Worm (Caenorhabditis elegans) whole organism, late embryonic: ENCODE data around the gene K06A4.6.

ENCODE experiments used
- K09A11.1 ChIP-seq: sonication (generic microtip); optimal IDR thresholded peaks from 2 replicates; lab custom pipeline; 2017; ENCODE audit warnings: antibody characterized with exemption, mild to moderate bottlenecking, missing genetic modification characterization, missing compliant biosample characterization; ENCODE audit not compliant: insufficient read depth
- ahr-1 ChIP-seq: sonication (generic microtip); optimal IDR thresholded peaks from 2 replicates; lab custom pipeline; 2016; ENCODE audit warnings: missing genetic modification characterization, missing compliant biosample characterization
- ceh-19 ChIP-seq: fragments of 200-800 bp; sonication (Bioruptor generic); optimal IDR thresholded peaks from 2 replicates; lab custom pipeline; 2018; ENCODE audit warnings: mild to moderate bottlenecking, missing genetic modification characterization, missing compliant biosample characterization
- ceh-34 ChIP-seq: sonication (generic microtip); optimal IDR thresholded peaks from 2 replicates; lab custom pipeline; 2016; ENCODE audit warnings: mild to moderate bottlenecking, missing genetic modification characterization, missing compliant biosample characterization
- ets-4 ChIP-seq: sonication (generic microtip); optimal IDR thresholded peaks from 2 replicates; lab custom pipeline; 2016; ENCODE audit warnings: missing genetic modification characterization, missing compliant biosample characterization
- hlh-30 ChIP-seq: sonication (generic microtip); optimal IDR thresholded peaks from 2 replicates; lab custom pipeline; 2017; ENCODE audit warnings: antibody characterized with exemption, missing genetic modification characterization, missing compliant biosample characterization; ENCODE audit not compliant: insufficient read depth
- madf-2 ChIP-seq: sonication (generic microtip); optimal IDR thresholded peaks from 2 replicates; lab custom pipeline; 2017; ENCODE audit warnings: missing genetic modification characterization, missing compliant biosample characterization
- nhr-11 ChIP-seq: fragments of 150-350 bp; optimal IDR thresholded peaks from 2 replicates; lab custom pipeline; 2014; ENCODE audit warnings: missing biosample characterization, missing genetic modification characterization
- npax-4 ChIP-seq: sonication (generic microtip); optimal IDR thresholded peaks from 2 replicates; lab custom pipeline; 2016; ENCODE audit warnings: missing genetic modification characterization, missing compliant biosample characterization
- pha-4 ChIP-seq: fragments of 150-350 bp; optimal IDR thresholded peaks from 2 replicates; lab custom pipeline; 2018; ENCODE audit warnings: missing biosample characterization, missing genetic modification reagents, missing genetic modification characterization
- pqm-1 ChIP-seq: sonication (generic microtip); optimal IDR thresholded peaks from 2 replicates; lab custom pipeline; 2016; ENCODE audit warnings: missing genetic modification characterization, missing compliant biosample characterization
- tbx-2 ChIP-seq: sonication (generic microtip); optimal IDR thresholded peaks from 2 replicates; lab custom pipeline; 2016; ENCODE audit warnings: missing genetic modification characterization, missing compliant biosample characterization
- unc-86 ChIP-seq: sonication (generic microtip); optimal IDR thresholded peaks from 2 replicates; lab custom pipeline; 2016; ENCODE audit warnings: missing genetic modification characterization, missing compliant biosample characterization

DNA sequence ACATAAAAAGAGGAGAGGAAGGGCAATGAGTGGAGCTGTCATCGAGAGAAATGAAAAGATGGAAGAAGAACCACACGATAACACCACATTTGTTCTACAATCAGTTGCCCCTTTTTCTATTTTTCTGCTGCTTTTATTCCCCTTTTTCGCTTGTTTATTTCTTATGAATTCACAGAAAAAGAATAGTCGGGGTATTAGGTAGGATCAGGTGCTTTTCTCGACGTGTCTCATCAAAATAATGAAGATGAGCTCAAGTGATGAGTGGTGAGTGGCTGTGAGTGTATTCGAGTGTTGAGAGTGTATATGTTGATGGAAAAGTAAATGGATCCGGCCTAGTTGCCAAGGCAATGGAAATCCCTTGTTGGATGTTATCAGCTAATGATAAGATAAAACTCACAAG is 5.0 kb upstream of the K06A4.6 start:
- TF ChIP-seq ets-4 (tag; lab: Kevin White, UChicago) (no peak), ceh-34 (no peak), tbx-2 (tag; lab: Kevin White, UChicago) (no peak), ceh-19 (GFP tag; lab: Kevin White, UChicago) (no peak), K09A11.1 (no peak), pqm-1 (no peak), hlh-30 (tag; lab: Kevin White, UChicago) (no peak), ahr-1 (tag; lab: Kevin White, UChicago) (no peak), pha-4 (tag; lab: Kevin White, UChicago) (no peak), unc-86 (tag; lab: Kevin White, UChicago) (no peak), madf-2 (no peak), nhr-11 (no peak), npax-4 (tag; lab: Kevin White, UChicago) (no peak)
